Fruit fly (Drosophila melanogaster) whole organism, embryonic: Measurements from ENCODE around the gene Ir25a.

Source experiments
- Atf-2 ChIP-seq: fragments of 200-800 bp; sonication (Bioruptor generic); optimal IDR thresholded peaks from 2 replicates; lab custom pipeline; 2016; ENCODE audit warnings: missing biosample characterization, missing genetic modification characterization
- Bdp1 ChIP-seq: fragments of 200-800 bp; sonication (Bioruptor generic); optimal IDR thresholded peaks from 3 replicates; lab custom pipeline; 2016; ENCODE audit warnings: missing biosample characterization, missing genetic modification characterization
- Blimp-1 ChIP-seq: fragments of 200-800 bp; sonication (Bioruptor generic); optimal IDR thresholded peaks from 3 replicates; lab custom pipeline; 2018; ENCODE audit warnings: missing biosample characterization, missing genetic modification characterization, mild to moderate bottlenecking, moderate library complexity, missing genetic modification reagents
- CG10462 ChIP-seq: fragments of 200-800 bp; sonication (Bioruptor generic); optimal IDR thresholded peaks from 2 replicates; lab custom pipeline; 2016; ENCODE audit warnings: missing biosample characterization, missing genetic modification characterization
- CG11695 ChIP-seq: fragments of 200-800 bp; sonication (Bioruptor generic); IDR thresholded peaks from 3 replicates; pipeline ENCODE4 v1.3.6; 2022; ENCODE audit warnings: missing biosample characterization, missing genetic modification characterization
- CG13296 ChIP-seq: fragments of 200-800 bp; sonication (Bioruptor generic); optimal IDR thresholded peaks from 3 replicates; lab custom pipeline; 2018; ENCODE audit warnings: missing biosample characterization, mild to moderate bottlenecking, missing genetic modification characterization
- CG15601 ChIP-seq: fragments of 200-800 bp; sonication (Bioruptor generic); optimal IDR thresholded peaks from 3 replicates; lab custom pipeline; 2019; ENCODE audit warnings: missing biosample characterization, mild to moderate bottlenecking, missing genetic modification characterization, moderate library complexity
- CG1602 ChIP-seq: fragments of 200-800 bp; sonication (Bioruptor generic); optimal IDR thresholded peaks from 3 replicates; lab custom pipeline; 2016; ENCODE audit warnings: missing biosample characterization, missing genetic modification characterization
- CG17186 ChIP-seq: fragments of 200-800 bp; sonication (Bioruptor generic); optimal IDR thresholded peaks from 3 replicates; lab custom pipeline; 2017; ENCODE audit warnings: missing biosample characterization, missing genetic modification reagents, missing genetic modification characterization
- CG1832 ChIP-seq: fragments of 200-800 bp; sonication (Bioruptor generic); optimal IDR thresholded peaks from 2 replicates; lab custom pipeline; 2017; ENCODE audit warnings: missing biosample characterization, mild to moderate bottlenecking, missing genetic modification characterization, inconsistent platforms
- CG18764 ChIP-seq: fragments of 200-800 bp; sonication (Bioruptor generic); optimal IDR thresholded peaks from 3 replicates; lab custom pipeline; 2016; ENCODE audit warnings: missing biosample characterization, missing genetic modification characterization
- CG2120 ChIP-seq: fragments of 200-800 bp; sonication (Bioruptor generic); optimal IDR thresholded peaks from 3 replicates; lab custom pipeline; 2016; ENCODE audit warnings: missing biosample characterization, missing genetic modification characterization
- CG2712 ChIP-seq: fragments of 200-800 bp; optimal IDR thresholded peaks from 3 replicates; lab custom pipeline; 2019; ENCODE audit warnings: missing biosample characterization, mild to moderate bottlenecking, missing genetic modification characterization, moderate library complexity
- CG31388 ChIP-seq: fragments of 200-800 bp; sonication (Bioruptor generic); optimal IDR thresholded peaks from 2 replicates; lab custom pipeline; 2016; ENCODE audit warnings: missing biosample characterization, missing genetic modification characterization
- CG32532 ChIP-seq: fragments of 200-800 bp; sonication (Bioruptor generic); IDR thresholded peaks from 2 replicates; pipeline ENCODE4 v1.3.6; 2022; ENCODE audit warnings: missing biosample characterization, missing genetic modification characterization
- CG33557 ChIP-seq: fragments of 200-800 bp; sonication (Bioruptor generic); optimal IDR thresholded peaks from 2 replicates; lab custom pipeline; 2019; ENCODE audit warnings: missing biosample characterization, mild to moderate bottlenecking, missing genetic modification characterization, moderate library complexity
- CG34422 ChIP-seq: fragments of 200-800 bp; sonication (Bioruptor generic); IDR thresholded peaks from 3 replicates; pipeline ENCODE4 v1.3.6; 2022; ENCODE audit warnings: missing biosample characterization, missing genetic modification characterization
- CG4360 ChIP-seq: fragments of 200-800 bp; sonication (Bioruptor generic); IDR thresholded peaks from 2 replicates; pipeline ENCODE4 v1.3.6; 2022; ENCODE audit warnings: missing biosample characterization, missing genetic modification characterization
- CG5953 ChIP-seq: fragments of 200-800 bp; sonication (Bioruptor generic); IDR thresholded peaks from 2 replicates; pipeline ENCODE4 v1.3.6; 2022; ENCODE audit warnings: missing biosample characterization, missing genetic modification characterization
- CG7839 ChIP-seq: fragments of 200-800 bp; sonication (Bioruptor generic); optimal IDR thresholded peaks from 3 replicates; lab custom pipeline; 2018; ENCODE audit warnings: missing biosample characterization, mild to moderate bottlenecking, missing genetic modification characterization, moderate library complexity
- CG8478 ChIP-seq: fragments of >200 bp; optimal IDR thresholded peaks from 2 replicates; lab custom pipeline; 2018
- CG8924 ChIP-seq: fragments of 200-800 bp; optimal IDR thresholded peaks from 3 replicates; lab custom pipeline; 2019; ENCODE audit warnings: missing biosample characterization, mild to moderate bottlenecking, missing genetic modification characterization, moderate library complexity
- CG8944 ChIP-seq: fragments of 200-800 bp; sonication (Bioruptor generic); optimal IDR thresholded peaks from 3 replicates; lab custom pipeline; 2016; ENCODE audit warnings: missing biosample characterization, missing genetic modification characterization
- CG9817 ChIP-seq: fragments of 200-800 bp; sonication (Bioruptor generic); optimal IDR thresholded peaks from 2 replicates; lab custom pipeline; 2018; ENCODE audit warnings: missing biosample characterization, mild to moderate bottlenecking, missing genetic modification characterization, moderate library complexity
- Doc2 ChIP-seq: fragments of 200-800 bp; sonication (Bioruptor generic); IDR thresholded peaks from 2 replicates; pipeline ENCODE4 v1.3.6; 2022; ENCODE audit warnings: missing biosample characterization, missing genetic modification characterization
- Ets97D ChIP-seq: fragments of 200-800 bp; sonication (Bioruptor generic); optimal IDR thresholded peaks from 3 replicates; lab custom pipeline; 2016; ENCODE audit warnings: missing biosample characterization, missing genetic modification characterization
- HHEX ChIP-seq: fragments of 200-800 bp; sonication (Bioruptor generic); optimal IDR thresholded peaks from 3 replicates; lab custom pipeline; 2017; ENCODE audit warnings: missing biosample characterization, mild to moderate bottlenecking, missing genetic modification characterization, missing genetic modification reagents
- Lhr ChIP-seq: fragments of 200-800 bp; sonication (Bioruptor generic); optimal IDR thresholded peaks from 3 replicates; lab custom pipeline; 2017; ENCODE audit warnings: mild to moderate bottlenecking, missing biosample characterization, missing genetic modification reagents, missing genetic modification characterization
- MBD-R2 ChIP-seq: fragments of 200-800 bp; sonication (Bioruptor generic); IDR thresholded peaks from 2 replicates; pipeline ENCODE4 v1.3.6; 2022; ENCODE audit warnings: missing biosample characterization, missing genetic modification characterization
- MESR4 ChIP-seq: fragments of 200-800 bp; sonication (Bioruptor generic); optimal IDR thresholded peaks from 2 replicates; lab custom pipeline; 2018; ENCODE audit warnings: missing biosample characterization, mild to moderate bottlenecking, missing genetic modification characterization, moderate library complexity
- MTF-1 ChIP-seq: fragments of 200-800 bp; sonication (Bioruptor generic); optimal IDR thresholded peaks from 2 replicates; lab custom pipeline; 2018; ENCODE audit warnings: missing biosample characterization, mild to moderate bottlenecking, missing genetic modification characterization, borderline replicate concordance
- NK7.1 ChIP-seq: fragments of 200-800 bp; sonication (Bioruptor generic); optimal IDR thresholded peaks from 3 replicates; lab custom pipeline; 2016; ENCODE audit warnings: missing biosample characterization, missing genetic modification characterization
- Nf-YB ChIP-seq: fragments of 200-800 bp; sonication (Bioruptor generic); optimal IDR thresholded peaks from 3 replicates; lab custom pipeline; 2019; ENCODE audit warnings: missing biosample characterization, mild to moderate bottlenecking, missing genetic modification characterization, moderate library complexity
- Ptx1 ChIP-seq: fragments of 200-800 bp; sonication (Bioruptor generic); IDR thresholded peaks from 2 replicates; pipeline ENCODE4 v1.3.6; 2022; ENCODE audit warnings: missing biosample characterization, missing genetic modification characterization
- ato ChIP-seq: fragments of 200-800 bp; sonication (Bioruptor generic); IDR thresholded peaks from 2 replicates; pipeline ENCODE4 v1.3.6; 2022; ENCODE audit warnings: missing biosample characterization, missing genetic modification characterization; ENCODE audit not compliant: partially characterized antibody
- btn ChIP-seq: fragments of 200-800 bp; sonication (Bioruptor generic); optimal IDR thresholded peaks from 2 replicates; lab custom pipeline; 2016; ENCODE audit warnings: missing biosample characterization, missing genetic modification characterization
- chif ChIP-seq, 2 experiments: fragments of 200-800 bp; sonication (Bioruptor generic); optimal IDR thresholded peaks; 3 replicates each; lab custom pipeline; 2016; ENCODE audit warnings: missing biosample characterization in 2 of 2, missing genetic modification characterization in 2 of 2
- crp ChIP-seq, 2 experiments: fragments of 200-800 bp; sonication (Bioruptor generic); optimal IDR thresholded peaks; 2 replicates in 1 of 2; 3 replicates in 1 of 2; lab custom pipeline; 2017; ENCODE audit warnings: missing biosample characterization in 2 of 2, missing genetic modification characterization in 2 of 2, mild to moderate bottlenecking in 1 of 2, moderate library complexity in 1 of 2
- danr ChIP-seq: fragments of 200-800 bp; sonication (Bioruptor generic); IDR thresholded peaks from 2 replicates; pipeline ENCODE4 v1.3.6; 2022; ENCODE audit warnings: missing biosample characterization, missing genetic modification characterization
- dmrt99B ChIP-seq: fragments of 200-800 bp; sonication (Bioruptor generic); optimal IDR thresholded peaks from 2 replicates; lab custom pipeline; 2018; ENCODE audit warnings: missing biosample characterization, mild to moderate bottlenecking, missing genetic modification characterization, moderate library complexity
- gcm2 ChIP-seq: fragments of 200-800 bp; sonication (Bioruptor generic); optimal IDR thresholded peaks from 2 replicates; lab custom pipeline; 2016; ENCODE audit warnings: missing biosample characterization, missing genetic modification characterization
- h ChIP-seq: fragments of >200 bp; optimal IDR thresholded peaks from 2 replicates; lab custom pipeline; 2017
- hbn ChIP-seq: fragments of 200-800 bp; sonication (Bioruptor generic); IDR thresholded peaks from 2 replicates; pipeline ENCODE4 v1.3.6; 2022; ENCODE audit warnings: missing biosample characterization, missing genetic modification characterization; ENCODE audit not compliant: partially characterized antibody
- kah ChIP-seq: fragments of 200-800 bp; sonication (Bioruptor generic); optimal IDR thresholded peaks from 2 replicates; lab custom pipeline; 2018; ENCODE audit warnings: missing biosample characterization, mild to moderate bottlenecking, missing genetic modification characterization
- knrl ChIP-seq: fragments of 200-800 bp; sonication (Bioruptor generic); IDR thresholded peaks from 3 replicates; pipeline ENCODE4 v1.3.6; 2022; ENCODE audit warnings: missing biosample characterization, missing genetic modification characterization; ENCODE audit not compliant: partially characterized antibody
- nom ChIP-seq: fragments of 200-800 bp; sonication (Bioruptor generic); optimal IDR thresholded peaks from 2 replicates; lab custom pipeline; 2017; ENCODE audit warnings: missing biosample characterization, missing genetic modification characterization, mild to moderate bottlenecking, moderate library complexity, missing genetic modification reagents
- salm ChIP-seq: fragments of 200-800 bp; sonication (Bioruptor generic); optimal IDR thresholded peaks from 2 replicates; lab custom pipeline; 2018; ENCODE audit warnings: missing biosample characterization, mild to moderate bottlenecking, missing genetic modification characterization
- slbo ChIP-seq: fragments of 200-800 bp; sonication (Bioruptor generic); IDR thresholded peaks from 2 replicates; pipeline ENCODE4 v1.3.6; 2022; ENCODE audit warnings: missing biosample characterization, missing genetic modification characterization
- so ChIP-seq: fragments of 200-800 bp; sonication (Bioruptor generic); IDR thresholded peaks from 3 replicates; pipeline ENCODE4 v1.3.6; 2022; ENCODE audit warnings: missing biosample characterization, missing genetic modification characterization
- zen2 ChIP-seq: fragments of 200-800 bp; sonication (Bioruptor generic); IDR thresholded peaks from 3 replicates; pipeline ENCODE4 v1.3.6; 2022; ENCODE audit warnings: missing biosample characterization, missing genetic modification characterization; ENCODE audit not compliant: partially characterized antibody

The Ir25a gene

DNA sequence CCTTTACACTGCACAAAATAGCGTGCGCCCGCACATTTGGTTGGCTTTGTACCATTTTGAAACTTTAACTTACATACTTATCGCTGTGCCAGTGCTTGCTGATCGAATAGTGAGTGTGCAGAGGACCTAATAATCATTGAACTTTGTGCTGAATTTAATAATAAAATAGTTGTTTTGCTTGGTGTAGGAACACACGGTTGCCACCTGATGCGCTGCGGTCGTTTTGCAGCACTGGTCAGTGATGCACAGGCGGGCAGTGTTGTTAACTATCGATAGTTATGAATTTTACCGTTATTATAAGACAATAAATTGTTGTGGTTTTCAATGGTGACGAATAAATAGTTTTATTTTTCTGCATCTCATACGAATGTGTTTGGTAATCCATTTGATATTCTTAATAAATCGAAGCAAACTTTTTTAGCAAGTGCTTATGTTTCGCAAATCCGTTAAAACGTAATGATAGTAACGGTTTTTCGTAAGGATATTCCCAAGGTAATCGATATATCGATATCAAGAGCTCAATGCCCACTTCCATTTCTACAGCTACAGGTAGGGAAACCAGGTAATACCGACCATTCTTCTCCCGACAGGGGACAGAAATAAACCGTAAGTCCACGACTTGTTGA is 2.8 kb upstream of the Ir25a start, which contains the start of the genes tank and CG12194 (continued):
- TF ChIP-seq CG10462 (GFP tag; lab: Kevin White, UChicago) = peak; percentile 98
- peak; percentile 99 for TF ChIP-seq chif (GFP tag; optimal IDR thresholded peaks at IDR 0.05; lab: Kevin White, UChicago)
- TF ChIP-seq CG33557 (GFP tag; lab: Kevin White, UChicago) = peak; percentile 82
- TF ChIP-seq CG18764 (GFP tag; lab: Kevin White, UChicago) = peak; percentile 98
- TF ChIP-seq CG2120 (GFP tag; lab: Kevin White, UChicago) = peak; percentile 99
- peak; percentile 99 for TF ChIP-seq Atf-2 (GFP tag; lab: Kevin White, UChicago)
- no peak for TF ChIP-seq CG1832 (GFP tag; lab: Kevin White, UChicago)
- peak; percentile 99 for TF ChIP-seq danr (GFP tag; lab: Robert Waterston, UW)
- TF ChIP-seq CG13296 = peak; percentile 92
- TF ChIP-seq Nf-YB (GFP tag; lab: Kevin White, UChicago) = peak; percentile 88
- peak; percentile 99 for TF ChIP-seq gcm2 (GFP tag; lab: Kevin White, UChicago)
- TF ChIP-seq hbn (GFP tag; lab: Robert Waterston, UW) = peak; percentile 60
- peak; percentile 99 for TF ChIP-seq so
- no peak for TF ChIP-seq h (lab: Kevin White, UChicago)
- TF ChIP-seq CG34422 (GFP tag; lab: Robert Waterston, UW) = peak; percentile 100
- TF ChIP-seq Ets97D (GFP tag; lab: Kevin White, UChicago) = peak; percentile 96
- TF ChIP-seq ato (GFP tag; lab: Robert Waterston, UW) = 0 out of 2 replicates have a peak, but pooled peaks have one; percentile 47
- TF ChIP-seq knrl (GFP tag; lab: Robert Waterston, UW) = peak; percentile 84
- TF ChIP-seq Blimp-1 (GFP tag; lab: Kevin White, UChicago) = peak; percentile 97
- TF ChIP-seq MESR4 (GFP tag; lab: Kevin White, UChicago) = peak; percentile 99
- peak; percentile 99 for TF ChIP-seq CG5953 (GFP tag; lab: Robert Waterston, UW)
- TF ChIP-seq CG7839 = peak; percentile 99
- TF ChIP-seq dmrt99B (tag; lab: Kevin White, UChicago) = peak; percentile 99
- peak; percentile 96 for TF ChIP-seq CG17186 (GFP tag; lab: Kevin White, UChicago)
- TF ChIP-seq btn (GFP tag; lab: Kevin White, UChicago) = peak; percentile 99
- TF ChIP-seq Doc2 (GFP tag; lab: Robert Waterston, UW) = peak; percentile 98
- peak; percentile 98 for TF ChIP-seq salm (tag; lab: Kevin White, UChicago)
- TF ChIP-seq CG8478 (lab: Kevin White, UChicago) = no peak
- peak; percentile 99 for TF ChIP-seq HHEX (GFP tag; lab: Kevin White, UChicago)
- peak; percentile 98 for TF ChIP-seq MTF-1 (GFP tag; lab: Kevin White, UChicago)
- peak; percentile 99 for TF ChIP-seq MBD-R2 (GFP tag; lab: Robert Waterston, UW)
- peak; percentile 88 for TF ChIP-seq CG4360 (GFP tag; lab: Robert Waterston, UW)
- TF ChIP-seq CG8944 (GFP tag; lab: Kevin White, UChicago) = peak; percentile 99
- peak; percentile 92 for TF ChIP-seq nom (GFP tag; lab: Kevin White, UChicago)
- peak; percentile 97 for TF ChIP-seq Lhr (GFP tag; lab: Kevin White, UChicago)
- TF ChIP-seq Ptx1 = peak; percentile 100
- peak; percentile 99 for TF ChIP-seq CG32532 (GFP tag; lab: Robert Waterston, UW)
- peak; percentile 97 for TF ChIP-seq CG9817 (tag; lab: Kevin White, UChicago)
- TF ChIP-seq CG15601 (tag; lab: Kevin White, UChicago) = peak; percentile 94
- TF ChIP-seq NK7.1 = peak; percentile 98
- TF ChIP-seq CG8924 (tag; lab: Kevin White, UChicago) = peak; percentile 98
- peak; percentile 62; the same call in 2 of the 3 replicates for TF ChIP-seq zen2 (GFP tag; lab: Robert Waterston, UW)
- TF ChIP-seq CG1602 = peak; percentile 99
- peak; percentile 98 for TF ChIP-seq CG31388 (GFP tag; lab: Kevin White, UChicago)
- TF ChIP-seq CG11695 (GFP tag; lab: Robert Waterston, UW) = peak; percentile 99
- TF ChIP-seq kah (GFP tag; lab: Kevin White, UChicago) = peak; percentile 84
- TF ChIP-seq CG2712 (tag; lab: Kevin White, UChicago) = peak; percentile 99
- TF ChIP-seq Bdp1 = peak; percentile 95
- peak; percentile 99 for TF ChIP-seq slbo
- TF ChIP-seq crp (GFP tag; optimal IDR thresholded peaks at IDR 0.05; lab: Kevin White, UChicago) = peak; percentile 40 to 78
